Fruit fly (Drosophila melanogaster) S2 (cell line): ENCODE measurements around the gene CG43954.

Source experiments
- CG8478 ChIP-seq: fragments of >200 bp; optimal IDR thresholded peaks from 2 replicates; lab custom pipeline; 2018
- CTCF ChIP-seq, 2 experiments: fragments of >200 bp; optimal IDR thresholded peaks; 2 replicates each; lab custom pipeline; 2018

dm6 chr3L:16682371-16682770 is 29.1 kb downstream of the CG43954 start:
- no peak for TF ChIP-seq CG8478 (lab: Kevin White, UChicago)
- no peak for TF ChIP-seq CTCF (optimal IDR thresholded peaks at IDR 0.05; lab: Kevin White, UChicago)
